Fruit fly (Drosophila melanogaster): ENCODE data around the gene RabX4.

dm6 chr3R:24810844-24811625 lies 17.2 kb downstream of the RabX4 start:
- no peak for TF ChIP-seq CG4318 (GFP tag; optimal IDR thresholded peaks at IDR 0.05)
- TF ChIP-seq vri (GFP tag; optimal IDR thresholded peaks at IDR 0.05): peak; percentile 87
- TF ChIP-seq fkh (GFP tag; optimal IDR thresholded peaks at IDR 0.05): peak; percentile 80
- TF ChIP-seq CG11902 (GFP tag; optimal IDR thresholded peaks at IDR 0.05): peak; percentile 53
- no peak for TF ChIP-seq CG6854 (GFP tag; optimal IDR thresholded peaks at IDR 0.05)
- TF ChIP-seq salr (GFP tag; optimal IDR thresholded peaks at IDR 0.05): peak in 1 of 2 experiments; percentile 91
- no peak for TF ChIP-seq svp (GFP tag)

Data from whole organism, prepupa.